Worm (Caenorhabditis elegans) whole organism, mixed stage, embryonic: ENCODE results near the gene C52G5.3.

Experiments used
- M03D4.4 ChIP-seq: sonication (generic microtip); optimal IDR thresholded peaks from 2 replicates; lab custom pipeline; 2017; ENCODE audit warnings: mild to moderate bottlenecking, missing genetic modification characterization, missing compliant biosample characterization
- bed-3 ChIP-seq: fragments of 200-800 bp; sonication (Bioruptor generic); optimal IDR thresholded peaks from 3 replicates; lab custom pipeline; 2018; ENCODE audit warnings: mild to moderate bottlenecking, missing genetic modification characterization, moderate library complexity, missing compliant biosample characterization
- ceh-39 ChIP-seq: fragments of 150-350 bp; optimal IDR thresholded peaks from 2 replicates; lab custom pipeline; 2014; ENCODE audit warnings: missing biosample characterization, missing genetic modification characterization
- cnd-1 ChIP-seq: fragments of 200-800 bp; sonication (Bioruptor generic); optimal IDR thresholded peaks from 2 replicates; lab custom pipeline; 2018; ENCODE audit warnings: mild to moderate bottlenecking, missing genetic modification characterization, missing compliant biosample characterization
- elt-1 ChIP-seq: sonication (generic microtip); optimal IDR thresholded peaks from 2 replicates; lab custom pipeline; 2017; ENCODE audit warnings: missing genetic modification characterization, mild to moderate bottlenecking, missing compliant biosample characterization, antibody characterized with exemption, moderate library complexity, borderline replicate concordance; ENCODE audit not compliant: insufficient read depth
- elt-3 ChIP-seq: fragments of 150-350 bp; optimal IDR thresholded peaks from 2 replicates; lab custom pipeline; 2014; ENCODE audit warnings: missing biosample characterization, missing genetic modification characterization
- flh-1 ChIP-seq: fragments of 200-800 bp; sonication (Bioruptor generic); optimal IDR thresholded peaks from 2 replicates; lab custom pipeline; 2018; ENCODE audit warnings: mild to moderate bottlenecking, missing genetic modification characterization, moderate library complexity, missing compliant biosample characterization
- hlh-1 ChIP-seq: fragments of 150-350 bp; optimal IDR thresholded peaks from 2 replicates; lab custom pipeline; 2014; ENCODE audit warnings: missing biosample characterization, missing genetic modification reagents, missing genetic modification characterization
- mab-5 ChIP-seq: fragments of 150-350 bp; optimal IDR thresholded peaks from 2 replicates; lab custom pipeline; 2014; ENCODE audit warnings: missing biosample characterization, missing genetic modification characterization
- mep-1 ChIP-seq: fragments of 150-350 bp; optimal IDR thresholded peaks from 2 replicates; lab custom pipeline; 2017; ENCODE audit warnings: missing biosample characterization, missing genetic modification reagents, missing genetic modification characterization, inconsistent platforms
- mls-2 ChIP-seq: sonication (generic microtip); optimal IDR thresholded peaks from 2 replicates; lab custom pipeline; 2016; ENCODE audit warnings: mild to moderate bottlenecking, missing genetic modification characterization, moderate library complexity, missing compliant biosample characterization
- sem-2 ChIP-seq: fragments of 200-800 bp; sonication (Bioruptor generic); optimal IDR thresholded peaks from 2 replicates; lab custom pipeline; 2018; ENCODE audit warnings: mild to moderate bottlenecking, missing genetic modification characterization, missing compliant biosample characterization
- unc-39 ChIP-seq: fragments of 150-350 bp; optimal IDR thresholded peaks from 2 replicates; lab custom pipeline; 2014; ENCODE audit warnings: missing biosample characterization, missing genetic modification characterization
- unc-62 ChIP-seq: fragments of 150-350 bp; optimal IDR thresholded peaks from 2 replicates; lab custom pipeline; 2014; ENCODE audit warnings: missing biosample characterization, missing genetic modification reagents, missing genetic modification characterization
- zip-8 ChIP-seq: fragments of 150-350 bp; optimal IDR thresholded peaks from 2 replicates; lab custom pipeline; 2014; ENCODE audit warnings: missing biosample characterization, missing genetic modification characterization

Gene C52G5.3

ce11 chrX:12799831-12800230 is 46.1 kb downstream of the C52G5.3 start:
- no peak for TF ChIP-seq hlh-1 (tag; lab: Kevin White, UChicago)
- TF ChIP-seq zip-8 (tag; lab: Kevin White, UChicago) = no peak
- TF ChIP-seq unc-62 (GFP tag; lab: Kevin White, UChicago) = no peak
- TF ChIP-seq M03D4.4 (tag; lab: Kevin White, UChicago) = no peak
- TF ChIP-seq mls-2 (tag; lab: Kevin White, UChicago) = no peak
- TF ChIP-seq bed-3 (GFP tag; lab: Kevin White, UChicago) = no peak
- TF ChIP-seq elt-1 (tag; lab: Kevin White, UChicago) = no peak
- TF ChIP-seq elt-3 (tag; lab: Kevin White, UChicago) = no peak
- TF ChIP-seq ceh-39 (tag; lab: Kevin White, UChicago) = no peak
- no peak for TF ChIP-seq sem-2 (GFP tag; lab: Kevin White, UChicago)
- TF ChIP-seq mab-5 (tag; lab: Kevin White, UChicago) = no peak
- TF ChIP-seq flh-1 (GFP tag; lab: Kevin White, UChicago) = no peak
- no peak for TF ChIP-seq mep-1
- TF ChIP-seq unc-39 = no peak
- no peak for TF ChIP-seq cnd-1
